Worm (Caenorhabditis elegans): ENCODE data around the gene tut-2.

DNA sequence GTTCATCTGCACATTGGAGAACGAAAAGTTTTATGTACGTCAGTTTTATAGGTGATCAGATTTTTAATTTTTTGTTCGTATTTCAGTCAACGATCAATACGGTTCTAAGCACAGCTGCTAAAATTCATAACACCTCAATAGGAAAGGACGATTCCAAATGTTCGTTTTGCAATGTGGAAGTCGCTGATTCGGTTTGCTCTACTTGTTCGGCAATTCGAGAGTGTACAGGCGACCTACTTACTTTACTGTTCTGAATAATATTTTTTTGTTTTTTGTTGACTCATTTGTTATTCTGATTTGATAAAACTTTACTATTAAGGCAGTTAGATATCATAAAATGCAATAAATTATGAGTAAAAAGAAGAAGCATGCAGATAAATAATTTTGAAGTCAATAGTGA lies 1.3 kb downstream of the tut-2 start:
- TF ChIP-seq ZK546.5 (tag; optimal IDR thresholded peaks at IDR 0.05) (no peak), lin-39 (tag; optimal IDR thresholded peaks at IDR 0.05) (no peak), nhr-10 (tag; optimal IDR thresholded peaks at IDR 0.05) (no peak), nhr-23 (tag; optimal IDR thresholded peaks at IDR 0.05) (no peak), mab-5 (tag; optimal IDR thresholded peaks at IDR 0.05) (no peak), nhr-11 (tag; optimal IDR thresholded peaks at IDR 0.05) (no peak), sem-4 (tag; optimal IDR thresholded peaks at IDR 0.05) (no peak), nhr-237 (tag; optimal IDR thresholded peaks at IDR 0.05) (no peak), elt-3 (tag; optimal IDR thresholded peaks at IDR 0.05) (no peak), ceh-16 (tag; optimal IDR thresholded peaks at IDR 0.05) (no peak), unc-62 (GFP tag; optimal IDR thresholded peaks at IDR 0.05) (no peak), ztf-11 (tag; optimal IDR thresholded peaks at IDR 0.05) (no peak), nhr-12 (tag; optimal IDR thresholded peaks at IDR 0.05) (no peak)
